Worm (Caenorhabditis elegans) whole organism, L3 larva: Measurements from ENCODE around the gene F45D3.2.

Experiments used
- fkh-10 ChIP-seq: sonication (generic microtip); optimal IDR thresholded peaks from 2 replicates; lab custom pipeline; 2017; ENCODE audit warnings: missing biosample characterization, missing genetic modification reagents, missing genetic modification characterization
- nhr-12 ChIP-seq: fragments of 150-350 bp; optimal IDR thresholded peaks from 2 replicates; lab custom pipeline; 2014; ENCODE audit warnings: missing biosample characterization, missing genetic modification characterization
- nhr-25 ChIP-seq: sonication (generic microtip); optimal IDR thresholded peaks from 2 replicates; lab custom pipeline; 2017; ENCODE audit warnings: missing biosample characterization, missing genetic modification characterization
- nhr-77 ChIP-seq: fragments of 150-350 bp; optimal IDR thresholded peaks from 2 replicates; lab custom pipeline; 2014; ENCODE audit warnings: missing biosample characterization, missing genetic modification characterization
- snpc-4 ChIP-seq: fragments of 150-350 bp; optimal IDR thresholded peaks from 2 replicates; lab custom pipeline; 2014; ENCODE audit warnings: missing biosample characterization, missing genetic modification characterization
- tbx-2 ChIP-seq: sonication (generic microtip); optimal IDR thresholded peaks from 2 replicates; lab custom pipeline; 2016; ENCODE audit warnings: mild to moderate bottlenecking, missing genetic modification characterization, missing compliant biosample characterization

DNA sequence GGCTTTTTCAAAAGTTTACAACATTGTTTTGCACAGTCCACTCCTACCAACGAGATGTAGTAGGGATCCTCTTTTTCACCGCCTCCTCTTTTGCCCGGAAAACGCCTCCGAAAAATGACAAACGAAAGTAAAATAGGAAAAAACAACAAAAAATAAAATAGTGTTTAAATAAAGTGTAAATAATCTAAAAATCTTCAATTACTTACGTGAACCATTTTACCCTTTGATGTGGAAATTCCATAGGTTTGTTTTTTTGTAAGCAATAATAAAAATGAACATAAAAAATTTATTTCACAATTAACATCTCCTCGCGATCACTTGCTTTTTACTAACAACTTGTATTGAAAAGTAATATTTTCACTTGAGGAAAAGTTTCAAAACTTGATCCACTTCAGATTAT lies 47.2 kb downstream of the F45D3.2 start, which contains the start of gene C14C10.1:
- TF ChIP-seq snpc-4 (no peak), tbx-2 (no peak), nhr-12 (no peak), fkh-10 (GFP tag; lab: Kevin White, UChicago) (no peak), nhr-77 (no peak), nhr-25 (tag; lab: Kevin White, UChicago) (no peak)
